Fruit fly (Drosophila melanogaster) whole organism, embryonic: ENCODE results near the gene CG33934.

Source experiments
- ATbp ChIP-seq: fragments of 200-800 bp; sonication (Bioruptor generic); optimal IDR thresholded peaks from 2 replicates; lab custom pipeline; 2017; ENCODE audit warnings: missing biosample characterization, mild to moderate bottlenecking, missing genetic modification characterization, missing genetic modification reagents
- BtbVII ChIP-seq: fragments of 200-800 bp; sonication (Bioruptor generic); optimal IDR thresholded peaks from 3 replicates; lab custom pipeline; 2017; ENCODE audit warnings: missing biosample characterization, mild to moderate bottlenecking, missing genetic modification characterization
- CG10147 ChIP-seq: fragments of 200-800 bp; sonication (Bioruptor generic); optimal IDR thresholded peaks from 2 replicates; lab custom pipeline; 2019; ENCODE audit warnings: missing biosample characterization, mild to moderate bottlenecking, missing genetic modification characterization, moderate library complexity
- CG10543 ChIP-seq: fragments of 200-800 bp; sonication (Bioruptor generic); optimal IDR thresholded peaks from 3 replicates; lab custom pipeline; 2017; ENCODE audit warnings: missing biosample characterization, mild to moderate bottlenecking, missing genetic modification characterization, moderate library complexity
- CG11695 ChIP-seq: fragments of 200-800 bp; sonication (Bioruptor generic); IDR thresholded peaks from 3 replicates; pipeline ENCODE4 v1.3.6; 2022; ENCODE audit warnings: missing biosample characterization, missing genetic modification characterization
- CG12071 ChIP-seq: fragments of 200-800 bp; sonication (Bioruptor generic); optimal IDR thresholded peaks from 3 replicates; lab custom pipeline; 2018; ENCODE audit warnings: missing biosample characterization, mild to moderate bottlenecking, missing genetic modification characterization
- CG12236 ChIP-seq: fragments of 200-800 bp; sonication (Bioruptor generic); optimal IDR thresholded peaks from 2 replicates; lab custom pipeline; 2016; ENCODE audit warnings: missing biosample characterization, missing genetic modification characterization
- CG13624 ChIP-seq: fragments of 200-800 bp; sonication (Bioruptor generic); optimal IDR thresholded peaks from 2 replicates; lab custom pipeline; 2016; ENCODE audit warnings: missing biosample characterization, missing genetic modification characterization
- CG13894 ChIP-seq: fragments of 200-800 bp; sonication (Bioruptor generic); optimal IDR thresholded peaks from 3 replicates; lab custom pipeline; 2018; ENCODE audit warnings: missing biosample characterization, mild to moderate bottlenecking, missing genetic modification characterization, moderate library complexity
- CG15479 ChIP-seq: fragments of 200-800 bp; sonication (Bioruptor generic); optimal IDR thresholded peaks from 3 replicates; lab custom pipeline; 2019; ENCODE audit warnings: missing biosample characterization, mild to moderate bottlenecking, missing genetic modification characterization, moderate library complexity
- CG15601 ChIP-seq: fragments of 200-800 bp; sonication (Bioruptor generic); optimal IDR thresholded peaks from 3 replicates; lab custom pipeline; 2019; ENCODE audit warnings: missing biosample characterization, mild to moderate bottlenecking, missing genetic modification characterization, moderate library complexity
- CG17912 ChIP-seq: fragments of 200-800 bp; sonication (Bioruptor generic); optimal IDR thresholded peaks from 2 replicates; lab custom pipeline; 2018; ENCODE audit warnings: missing biosample characterization, mild to moderate bottlenecking, missing genetic modification characterization
- CG18476 ChIP-seq: fragments of 200-800 bp; sonication (Bioruptor generic); optimal IDR thresholded peaks from 2 replicates; lab custom pipeline; 2016; ENCODE audit warnings: missing biosample characterization, mild to moderate bottlenecking, missing genetic modification characterization
- CG2116 ChIP-seq: fragments of 200-800 bp; sonication (Bioruptor generic); optimal IDR thresholded peaks from 3 replicates; lab custom pipeline; 2018; ENCODE audit warnings: missing biosample characterization, mild to moderate bottlenecking, missing genetic modification characterization
- CG3281 ChIP-seq: fragments of 200-800 bp; sonication (Bioruptor generic); optimal IDR thresholded peaks from 3 replicates; lab custom pipeline; 2017; ENCODE audit warnings: missing biosample characterization, mild to moderate bottlenecking, missing genetic modification characterization
- CG3838 ChIP-seq: fragments of 200-800 bp; sonication (Bioruptor generic); optimal IDR thresholded peaks from 3 replicates; lab custom pipeline; 2016; ENCODE audit warnings: missing biosample characterization, missing genetic modification characterization
- CG4282 ChIP-seq: fragments of 200-800 bp; sonication (Bioruptor generic); optimal IDR thresholded peaks from 2 replicates; lab custom pipeline; 2016; ENCODE audit warnings: missing biosample characterization, missing genetic modification characterization
- CG43689 ChIP-seq: fragments of 200-800 bp; sonication (Bioruptor generic); IDR thresholded peaks from 2 replicates; pipeline ENCODE4 v1.3.6; 2022; ENCODE audit warnings: missing biosample characterization, missing genetic modification characterization
- CG4617 ChIP-seq: fragments of 200-800 bp; sonication (Bioruptor generic); optimal IDR thresholded peaks from 3 replicates; lab custom pipeline; 2016; ENCODE audit warnings: missing biosample characterization, missing genetic modification characterization, borderline replicate concordance
- CG7745 ChIP-seq: fragments of 200-800 bp; sonication (Bioruptor generic); optimal IDR thresholded peaks from 2 replicates; lab custom pipeline; 2018; ENCODE audit warnings: missing biosample characterization, mild to moderate bottlenecking, missing genetic modification characterization, moderate library complexity
- CG8765 ChIP-seq: fragments of 200-800 bp; sonication (Bioruptor generic); IDR thresholded peaks from 2 replicates; pipeline ENCODE4 v1.3.6; 2022; ENCODE audit warnings: missing biosample characterization, missing genetic modification characterization
- Deaf1 ChIP-seq: fragments of 200-800 bp; optimal IDR thresholded peaks from 3 replicates; lab custom pipeline; 2019; ENCODE audit warnings: missing biosample characterization, mild to moderate bottlenecking, missing genetic modification characterization, moderate library complexity
- Dll ChIP-seq: fragments of 200-800 bp; sonication (Bioruptor generic); IDR thresholded peaks from 4 replicates; pipeline ENCODE4 v1.3.6; 2022; ENCODE audit warnings: missing biosample characterization, missing genetic modification characterization; ENCODE audit not compliant: partially characterized antibody
- HmgZ ChIP-seq: fragments of 200-800 bp; sonication (Bioruptor generic); optimal IDR thresholded peaks from 2 replicates; lab custom pipeline; 2018; ENCODE audit warnings: missing biosample characterization, mild to moderate bottlenecking, missing genetic modification characterization
- Hr3 ChIP-seq: fragments of 200-800 bp; sonication (Bioruptor generic); optimal IDR thresholded peaks from 3 replicates; lab custom pipeline; 2016; ENCODE audit warnings: missing biosample characterization, missing genetic modification characterization
- Hsf ChIP-seq: fragments of 200-800 bp; sonication (Bioruptor generic); optimal IDR thresholded peaks from 3 replicates; lab custom pipeline; 2016; ENCODE audit warnings: missing biosample characterization, missing genetic modification characterization
- Med ChIP-seq: fragments of 200-800 bp; sonication (Bioruptor generic); peaks from one replicate; lab custom pipeline; 2016; ENCODE audit warnings: missing biosample characterization, missing genetic modification characterization, mild to moderate bottlenecking, inconsistent platforms, moderate library complexity
- NC2β ChIP-seq: fragments of 200-800 bp; sonication (Bioruptor generic); optimal IDR thresholded peaks from 2 replicates; lab custom pipeline; 2016; ENCODE audit warnings: missing biosample characterization, missing genetic modification characterization
- Six4 ChIP-seq: fragments of 200-800 bp; sonication (Bioruptor generic); optimal IDR thresholded peaks from 2 replicates; lab custom pipeline; 2016; ENCODE audit warnings: missing biosample characterization, missing genetic modification characterization
- bigmax ChIP-seq: fragments of 200-800 bp; sonication (Bioruptor generic); optimal IDR thresholded peaks from 2 replicates; lab custom pipeline; 2018; ENCODE audit warnings: missing biosample characterization, mild to moderate bottlenecking, missing genetic modification characterization
- bsh ChIP-seq, 2 experiments: fragments of 200-800 bp; sonication (Bioruptor generic); optimal IDR thresholded peaks; 2 replicates each; lab custom pipeline; 2017 to 2018; ENCODE audit warnings: mild to moderate bottlenecking in 2 of 2, missing biosample characterization in 2 of 2, missing genetic modification characterization in 2 of 2, moderate library complexity in 1 of 2
- chn ChIP-seq: fragments of 200-800 bp; sonication (Bioruptor generic); optimal IDR thresholded peaks from 2 replicates; lab custom pipeline; 2016; ENCODE audit warnings: missing biosample characterization, missing genetic modification characterization
- crc ChIP-seq: fragments of 200-800 bp; sonication (Bioruptor generic); optimal IDR thresholded peaks from 2 replicates; lab custom pipeline; 2016; ENCODE audit warnings: missing biosample characterization, missing genetic modification characterization
- dati ChIP-seq: fragments of 200-800 bp; sonication (Bioruptor generic); IDR thresholded peaks from 2 replicates; pipeline ENCODE4 v1.3.6; 2022; ENCODE audit warnings: missing biosample characterization, missing genetic modification characterization
- dm ChIP-seq: fragments of 200-800 bp; sonication (Bioruptor generic); optimal IDR thresholded peaks from 3 replicates; lab custom pipeline; 2016; ENCODE audit warnings: missing biosample characterization, missing genetic modification characterization
- dmrt99B ChIP-seq: fragments of 200-800 bp; sonication (Bioruptor generic); optimal IDR thresholded peaks from 2 replicates; lab custom pipeline; 2018; ENCODE audit warnings: missing biosample characterization, mild to moderate bottlenecking, missing genetic modification characterization, moderate library complexity
- en ChIP-seq: fragments of 200-800 bp; sonication (Bioruptor generic); optimal IDR thresholded peaks from 2 replicates; lab custom pipeline; 2016; ENCODE audit warnings: missing biosample characterization, missing genetic modification characterization
- eve ChIP-seq, 2 experiments: fragments of >200 bp; optimal IDR thresholded peaks; 2 replicates each; lab custom pipeline; 2017; ENCODE audit warnings: missing biosample characterization in 2 of 2, missing genetic modification characterization in 2 of 2
- eyg ChIP-seq: fragments of 200-800 bp; sonication (Bioruptor generic); optimal IDR thresholded peaks from 3 replicates; lab custom pipeline; 2016; ENCODE audit warnings: missing biosample characterization, missing genetic modification characterization
- gcm2 ChIP-seq: fragments of 200-800 bp; sonication (Bioruptor generic); optimal IDR thresholded peaks from 2 replicates; lab custom pipeline; 2016; ENCODE audit warnings: missing biosample characterization, missing genetic modification characterization
- her ChIP-seq: fragments of 200-800 bp; sonication (Bioruptor generic); optimal IDR thresholded peaks from 2 replicates; lab custom pipeline; 2016; ENCODE audit warnings: missing biosample characterization, missing genetic modification characterization
- jigr1 ChIP-seq: fragments of 200-800 bp; sonication (Bioruptor generic); IDR thresholded peaks from 3 replicates; pipeline ENCODE4 v1.3.6; 2022; ENCODE audit warnings: missing biosample characterization, missing genetic modification characterization
- lmd ChIP-seq: fragments of 200-800 bp; sonication (Bioruptor generic); IDR thresholded peaks from 2 replicates; pipeline ENCODE4 v1.3.6; 2022; ENCODE audit warnings: missing biosample characterization, missing genetic modification characterization
- luna ChIP-seq: fragments of 200-800 bp; sonication (Bioruptor generic); optimal IDR thresholded peaks from 2 replicates; lab custom pipeline; 2016; ENCODE audit warnings: missing biosample characterization, missing genetic modification characterization
- mld ChIP-seq: fragments of 200-800 bp; sonication (Bioruptor generic); IDR thresholded peaks from 3 replicates; pipeline ENCODE4 v1.3.6; 2022; ENCODE audit warnings: missing biosample characterization, missing genetic modification characterization; ENCODE audit not compliant: partially characterized antibody
- prd ChIP-seq, 3 experiments: fragments of >200 bp in 2 of 3; fragments of 200-800 bp in 1 of 3; sonication (Bioruptor generic) in 1 of 3; optimal IDR thresholded peaks in 2 of 3; IDR thresholded peaks in 1 of 3; 2 replicates in 2 of 3; 3 replicates in 1 of 3; pipeline versions ENCODE4 v1.3.6 to Lab custom; 2017 to 2022; ENCODE audit warnings: missing biosample characterization in 1 of 3, missing genetic modification characterization in 1 of 3
- pum ChIP-seq: fragments of 200-800 bp; sonication (Bioruptor generic); optimal IDR thresholded peaks from 2 replicates; lab custom pipeline; 2016; ENCODE audit warnings: missing biosample characterization, missing genetic modification characterization
- row ChIP-seq: fragments of 200-800 bp; sonication (Bioruptor generic); IDR thresholded peaks from 3 replicates; pipeline ENCODE4 v1.3.6; 2022; ENCODE audit warnings: missing biosample characterization, missing genetic modification characterization
- sug ChIP-seq: fragments of 200-800 bp; optimal IDR thresholded peaks from 2 replicates; lab custom pipeline; 2019; ENCODE audit warnings: missing biosample characterization, mild to moderate bottlenecking, missing genetic modification characterization, moderate library complexity
- yki ChIP-seq: fragments of >200 bp; optimal IDR thresholded peaks from 3 replicates; lab custom pipeline; 2018
- zfh2 ChIP-seq: fragments of 200-800 bp; sonication (Bioruptor generic); optimal IDR thresholded peaks from 2 replicates; lab custom pipeline; 2016; ENCODE audit warnings: missing biosample characterization, missing genetic modification characterization

CG33934 gene

dm6 chr3R:19998418-19998817 is 44.1 kb upstream of the CG33934 start (continued):
- TF ChIP-seq pum (GFP tag; lab: Kevin White, UChicago) (peak; percentile 75), Deaf1 (peak; percentile 14), Hsf (GFP tag; lab: Kevin White, UChicago) (peak; percentile 67), bigmax (no peak), her (GFP tag; lab: Kevin White, UChicago) (peak; percentile 63), CG3281 (peak; percentile 14), CG12071 (GFP tag; lab: Kevin White, UChicago) (peak; percentile 63), CG15601 (tag; lab: Kevin White, UChicago) (peak; percentile 80), Six4 (GFP tag; lab: Kevin White, UChicago) (peak; percentile 76), CG4282 (GFP tag; lab: Kevin White, UChicago) (peak; percentile 7), eve (GFP tag; optimal IDR thresholded peaks at IDR 0.05; lab: Kevin White, UChicago) (peak in 1 of 2 experiments; percentile 87), dmrt99B (tag; lab: Kevin White, UChicago) (peak; percentile 84), CG10543 (GFP tag; lab: Kevin White, UChicago) (no peak), CG10147 (GFP tag; lab: Kevin White, UChicago) (peak; percentile 52), luna (no peak), jigr1 (no peak), CG7745 (no peak), CG18476 (peak; percentile 19), CG13894 (tag; lab: Kevin White, UChicago) (no peak), en (peak; percentile 38), CG43689 (GFP tag; lab: Robert Waterston, UW) (no peak), Dll (GFP tag; lab: Robert Waterston, UW) (no peak), BtbVII (peak; percentile 42), lmd (peak; percentile 72), row (peak; percentile 82), zfh2 (GFP tag; lab: Kevin White, UChicago) (no peak), NC2β (GFP tag; lab: Kevin White, UChicago) (peak; percentile 66), crc (GFP tag; lab: Kevin White, UChicago) (no peak), Hr3 (GFP tag; lab: Kevin White, UChicago) (peak; percentile 64), Med (GFP tag; lab: Kevin White, UChicago) (peak; percentile 90), dati (GFP tag; lab: Robert Waterston, UW) (no peak), gcm2 (no peak), HmgZ (peak; percentile 16), CG13624 (GFP tag; lab: Kevin White, UChicago) (peak; percentile 29), CG8765 (GFP tag; lab: Robert Waterston, UW) (peak; percentile 66; the same call in 1 of the 2 replicates), eyg (GFP tag; lab: Kevin White, UChicago) (no peak), dm (GFP tag; lab: Kevin White, UChicago) (peak; percentile 44), yki (lab: Kevin White, UChicago) (no peak), sug (tag; lab: Kevin White, UChicago) (peak; percentile 1), CG15479 (GFP tag; lab: Kevin White, UChicago) (no peak), ATbp (GFP tag; lab: Kevin White, UChicago) (peak; percentile 82), CG17912 (GFP tag; lab: Kevin White, UChicago) (no peak), bsh (GFP tag; optimal IDR thresholded peaks at IDR 0.05; lab: Kevin White, UChicago) (peak; percentile 55 to 93), chn (peak; percentile 68), CG12236 (GFP tag; lab: Kevin White, UChicago) (peak; percentile 64), CG11695 (0 out of 3 replicates have a peak, but pooled peaks have one; percentile 12), CG2116 (GFP tag; lab: Kevin White, UChicago) (no peak), mld (GFP tag; lab: Robert Waterston, UW) (no peak), prd (optimal IDR thresholded peaks at IDR 0.05; lab: Kevin White, UChicago) (no peak), prd (GFP tag; IDR thresholded peaks at IDR 0.05; lab: Robert Waterston, UW) (peak; percentile 89), CG4617 (GFP tag; lab: Kevin White, UChicago) (peak; percentile 35), CG3838 (GFP tag; lab: Kevin White, UChicago) (no peak)
